Worm (Caenorhabditis elegans) whole organism, young adult: ENCODE measurements around the gene srh-215.

Experiments
- aptf-2 ChIP-seq: fragments of 200-800 bp; sonication (Bioruptor generic); conservative IDR thresholded peaks from 2 replicates; pipeline ENCODE4 v1.3.6; 2022; ENCODE audit warnings: missing genetic modification reagents, missing genetic modification characterization, missing compliant biosample characterization
- him-1 ChIP-seq: sonication (generic microtip); optimal IDR thresholded peaks from 2 replicates; lab custom pipeline; 2016; ENCODE audit warnings: missing genotype, missing genetic modification reagents, missing genetic modification characterization, missing compliant biosample characterization
- hrde-1 ChIP-seq: sonication (generic microtip); optimal IDR thresholded peaks from 2 replicates; lab custom pipeline; 2016; ENCODE audit warnings: missing genetic modification characterization, mild to moderate bottlenecking, missing compliant biosample characterization, moderate library complexity, missing genotype, missing genetic modification reagents, borderline replicate concordance
- let-526 ChIP-seq: fragments of 200-800 bp; sonication (Bioruptor generic); IDR thresholded peaks from 2 replicates; pipeline ENCODE4 v1.3.6; 2022; ENCODE audit warnings: missing genetic modification reagents, missing genetic modification characterization, missing compliant biosample characterization
- nhr-80 ChIP-seq: sonication (generic microtip); optimal IDR thresholded peaks from 2 replicates; lab custom pipeline; 2016; ENCODE audit warnings: missing genetic modification characterization, missing compliant biosample characterization
- pha-4 ChIP-seq: fragments of 150-350 bp; sonication (generic microtip); optimal IDR thresholded peaks from 2 replicates; lab custom pipeline; 2014; ENCODE audit warnings: missing biosample characterization, missing genetic modification reagents, missing genetic modification characterization
- snpc-1.3 ChIP-seq: sonication (generic microtip); optimal IDR thresholded peaks from 2 replicates; lab custom pipeline; 2017; ENCODE audit warnings: missing genetic modification characterization, mild to moderate bottlenecking, missing compliant biosample characterization, antibody characterized with exemption, moderate library complexity, missing genotype, missing genetic modification reagents; ENCODE audit not compliant: insufficient read depth
- unc-130 ChIP-seq: sonication (generic microtip); optimal IDR thresholded peaks from 2 replicates; lab custom pipeline; 2016; ENCODE audit warnings: missing genetic modification reagents, missing genetic modification characterization, missing compliant biosample characterization

DNA sequence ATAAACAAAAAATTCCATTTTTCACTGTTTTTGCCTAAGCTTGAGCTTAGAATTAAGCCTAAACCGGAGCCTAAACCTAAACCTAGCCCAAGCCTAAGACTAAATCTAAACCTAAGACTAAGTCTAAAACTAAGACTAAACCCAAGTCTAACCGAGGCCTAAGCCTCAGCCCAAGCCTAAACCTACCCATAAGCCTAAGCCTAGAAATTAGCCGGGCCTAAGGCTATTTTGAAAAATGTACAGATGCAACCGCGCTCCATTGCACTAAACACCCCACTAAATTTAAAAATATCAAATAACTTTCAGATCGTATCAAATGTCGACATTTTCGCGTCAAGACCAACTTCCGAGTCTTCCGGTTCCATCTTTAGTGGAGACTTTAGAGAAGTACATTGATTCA lies 16.6 kb downstream of the srh-215 start, which contains the start of gene T20B3.1:
- TF ChIP-seq nhr-80 (tag; lab: Kevin White, UChicago) (no peak), unc-130 (no peak), him-1 (tag; lab: Kevin White, UChicago) (no peak), hrde-1 (tag; lab: Kevin White, UChicago) (no peak), let-526 (GFP tag; lab: Robert Waterston, UW) (no peak), pha-4 (no peak), snpc-1.3 (tag; lab: Kevin White, UChicago) (no peak), aptf-2 (GFP tag; lab: Robert Waterston, UW) (no peak)
